Fruit fly (Drosophila melanogaster): ENCODE measurements around the gene SecS.

- 0 out of 3 replicates have a peak, but pooled peaks have one; percentile 38 for TF ChIP-seq fd96Ca (GFP tag; IDR thresholded peaks at IDR 0.05)
- TF ChIP-seq D1 (tag; optimal IDR thresholded peaks at IDR 0.05): no peak
- no peak for TF ChIP-seq CG14655 (GFP tag; optimal IDR thresholded peaks at IDR 0.05)
- TF ChIP-seq gl (tag; optimal IDR thresholded peaks at IDR 0.05): no peak
Measured at dm6 chr3R:5608422-5608821, 7.2 kb downstream of the SecS start.

Data from whole organism, pupa.